Fruit fly (Drosophila melanogaster) S2 (cell line): ENCODE results near the gene hdly.

Source experiments
- CG8478 ChIP-seq: fragments of >200 bp; optimal IDR thresholded peaks from 2 replicates; lab custom pipeline; 2018
- CTCF ChIP-seq, 2 experiments: fragments of >200 bp; optimal IDR thresholded peaks; 2 replicates each; lab custom pipeline; 2018

- TF ChIP-seq CG8478 (lab: Kevin White, UChicago) (no peak), CTCF (optimal IDR thresholded peaks at IDR 0.05; lab: Kevin White, UChicago) (no peak)
Observed at dm6 chr3R:20901656-20902055, 12.4 kb upstream of the hdly start, which contains the start of gene Grik.
